Fruit fly (Drosophila melanogaster) whole organism, embryonic: ENCODE measurements around the gene CG7058.

Experiments
- CG10147 ChIP-seq: fragments of 200-800 bp; sonication (Bioruptor generic); optimal IDR thresholded peaks from 2 replicates; lab custom pipeline; 2019; ENCODE audit warnings: missing biosample characterization, mild to moderate bottlenecking, missing genetic modification characterization, moderate library complexity
- CG10209 ChIP-seq: fragments of 200-800 bp; sonication (Bioruptor generic); optimal IDR thresholded peaks from 3 replicates; lab custom pipeline; 2017; ENCODE audit warnings: missing biosample characterization, mild to moderate bottlenecking, missing genetic modification characterization, missing genetic modification reagents
- CG10321 ChIP-seq: fragments of 200-800 bp; sonication (Bioruptor generic); IDR thresholded peaks from 2 replicates; pipeline ENCODE4 v1.3.6; 2022; ENCODE audit warnings: missing biosample characterization, missing genetic modification characterization
- CG10543 ChIP-seq: fragments of 200-800 bp; sonication (Bioruptor generic); optimal IDR thresholded peaks from 3 replicates; lab custom pipeline; 2017; ENCODE audit warnings: missing biosample characterization, mild to moderate bottlenecking, missing genetic modification characterization, moderate library complexity
- CG12659 ChIP-seq: fragments of 200-800 bp; sonication (Bioruptor generic); optimal IDR thresholded peaks from 3 replicates; lab custom pipeline; 2017; ENCODE audit warnings: mild to moderate bottlenecking, missing biosample characterization, missing genetic modification reagents, missing genetic modification characterization
- CG12769 ChIP-seq: fragments of 200-800 bp; sonication (Bioruptor generic); optimal IDR thresholded peaks from 2 replicates; lab custom pipeline; 2019; ENCODE audit warnings: missing biosample characterization, mild to moderate bottlenecking, missing genetic modification characterization, moderate library complexity
- CG13296 ChIP-seq: fragments of 200-800 bp; sonication (Bioruptor generic); optimal IDR thresholded peaks from 3 replicates; lab custom pipeline; 2018; ENCODE audit warnings: missing biosample characterization, mild to moderate bottlenecking, missing genetic modification characterization
- CG14667 ChIP-seq: fragments of 200-800 bp; sonication (Bioruptor generic); IDR thresholded peaks from 2 replicates; pipeline ENCODE4 v1.3.6; 2022; ENCODE audit warnings: missing biosample characterization, missing genetic modification characterization
- CG15601 ChIP-seq: fragments of 200-800 bp; sonication (Bioruptor generic); optimal IDR thresholded peaks from 3 replicates; lab custom pipeline; 2019; ENCODE audit warnings: missing biosample characterization, mild to moderate bottlenecking, missing genetic modification characterization, moderate library complexity
- CG1647 ChIP-seq: fragments of 200-800 bp; sonication (Bioruptor generic); optimal IDR thresholded peaks from 3 replicates; lab custom pipeline; 2016; ENCODE audit warnings: missing biosample characterization, missing genetic modification characterization
- CG16863 ChIP-seq: fragments of 200-800 bp; sonication (Bioruptor generic); optimal IDR thresholded peaks from 3 replicates; lab custom pipeline; 2016; ENCODE audit warnings: missing biosample characterization, missing genetic modification characterization
- CG17568 ChIP-seq: fragments of 200-800 bp; sonication (Bioruptor generic); optimal IDR thresholded peaks from 2 replicates; lab custom pipeline; 2018; ENCODE audit warnings: missing biosample characterization, mild to moderate bottlenecking, missing genetic modification characterization, moderate library complexity
- CG18764 ChIP-seq: fragments of 200-800 bp; sonication (Bioruptor generic); optimal IDR thresholded peaks from 3 replicates; lab custom pipeline; 2016; ENCODE audit warnings: missing biosample characterization, missing genetic modification characterization
- CG30403 ChIP-seq: fragments of 200-800 bp; sonication (Bioruptor generic); optimal IDR thresholded peaks from 3 replicates; lab custom pipeline; 2016; ENCODE audit warnings: missing biosample characterization, missing genetic modification characterization
- CG31441 ChIP-seq: fragments of 200-800 bp; sonication (Bioruptor generic); IDR thresholded peaks from 2 replicates; pipeline ENCODE4 v1.3.6; 2022; ENCODE audit warnings: missing biosample characterization, missing genetic modification characterization
- CG33213 ChIP-seq: fragments of 200-800 bp; sonication (Bioruptor generic); optimal IDR thresholded peaks from 3 replicates; lab custom pipeline; 2016; ENCODE audit warnings: missing biosample characterization, missing genetic modification characterization
- CG3847 ChIP-seq: fragments of 200-800 bp; sonication (Bioruptor generic); IDR thresholded peaks from 2 replicates; pipeline ENCODE4 v1.3.6; 2022; ENCODE audit warnings: missing biosample characterization, missing genetic modification characterization
- CG4424 ChIP-seq: fragments of 200-800 bp; sonication (Bioruptor generic); optimal IDR thresholded peaks from 3 replicates; lab custom pipeline; 2016; ENCODE audit warnings: missing biosample characterization, missing genetic modification characterization
- CG5953 ChIP-seq: fragments of 200-800 bp; sonication (Bioruptor generic); IDR thresholded peaks from 2 replicates; pipeline ENCODE4 v1.3.6; 2022; ENCODE audit warnings: missing biosample characterization, missing genetic modification characterization
- CG6765 ChIP-seq: fragments of 200-800 bp; sonication (Bioruptor generic); optimal IDR thresholded peaks from 3 replicates; lab custom pipeline; 2017; ENCODE audit warnings: missing biosample characterization, mild to moderate bottlenecking, missing genetic modification characterization
- CG7928 ChIP-seq: fragments of 200-800 bp; sonication (Bioruptor generic); optimal IDR thresholded peaks from 2 replicates; lab custom pipeline; 2017; ENCODE audit warnings: missing biosample characterization, mild to moderate bottlenecking, missing genetic modification characterization
- CG9727 ChIP-seq: fragments of 200-800 bp; sonication (Bioruptor generic); optimal IDR thresholded peaks from 3 replicates; lab custom pipeline; 2017; ENCODE audit warnings: missing biosample characterization, mild to moderate bottlenecking, missing genetic modification characterization
- CG9797 ChIP-seq: fragments of 200-800 bp; sonication (Bioruptor generic); optimal IDR thresholded peaks from 3 replicates; lab custom pipeline; 2018; ENCODE audit warnings: missing biosample characterization, mild to moderate bottlenecking, missing genetic modification characterization
- Doc3 ChIP-seq: fragments of 200-800 bp; sonication (Bioruptor generic); IDR thresholded peaks from 3 replicates; pipeline ENCODE4 v1.3.6; 2022; ENCODE audit warnings: missing biosample characterization, missing genetic modification characterization; ENCODE audit not compliant: partially characterized antibody
- Dref ChIP-seq: fragments of 200-800 bp; sonication (Bioruptor generic); IDR thresholded peaks from 2 replicates; pipeline ENCODE4 v1.3.6; 2022; ENCODE audit warnings: missing biosample characterization, missing genetic modification characterization
- E2f2 ChIP-seq: fragments of 200-800 bp; sonication (Bioruptor generic); IDR thresholded peaks from 2 replicates; pipeline ENCODE4 v1.3.6; 2022; ENCODE audit warnings: missing biosample characterization, missing genetic modification characterization
- Ets65A ChIP-seq: fragments of 200-800 bp; sonication (Bioruptor generic); peaks from one replicate; lab custom pipeline; 2016; ENCODE audit warnings: missing biosample characterization, missing genetic modification characterization
- HLH4C ChIP-seq: fragments of 200-800 bp; sonication (Bioruptor generic); IDR thresholded peaks from 3 replicates; pipeline ENCODE4 v1.3.6; 2022; ENCODE audit warnings: missing biosample characterization, missing genetic modification characterization; ENCODE audit not compliant: partially characterized antibody
- Hr39 ChIP-seq: fragments of >200 bp; optimal IDR thresholded peaks from 2 replicates; lab custom pipeline; 2017
- Jarid2 ChIP-seq: fragments of 200-800 bp; sonication (Bioruptor generic); optimal IDR thresholded peaks from 3 replicates; lab custom pipeline; 2017; ENCODE audit warnings: mild to moderate bottlenecking, missing biosample characterization, missing genetic modification reagents, missing genetic modification characterization
- MBD-R2 ChIP-seq: fragments of 200-800 bp; sonication (Bioruptor generic); IDR thresholded peaks from 2 replicates; pipeline ENCODE4 v1.3.6; 2022; ENCODE audit warnings: missing biosample characterization, missing genetic modification characterization
- NC2α ChIP-seq: fragments of 200-800 bp; sonication (Bioruptor generic); optimal IDR thresholded peaks from 2 replicates; lab custom pipeline; 2016; ENCODE audit warnings: missing biosample characterization, missing genetic modification characterization
- Nf-YA ChIP-seq: fragments of 200-800 bp; sonication (Bioruptor generic); IDR thresholded peaks from 2 replicates; pipeline ENCODE4 v1.3.6; 2022; ENCODE audit warnings: missing biosample characterization, missing genetic modification characterization
- Nf-YB ChIP-seq: fragments of 200-800 bp; sonication (Bioruptor generic); optimal IDR thresholded peaks from 3 replicates; lab custom pipeline; 2019; ENCODE audit warnings: missing biosample characterization, mild to moderate bottlenecking, missing genetic modification characterization, moderate library complexity
- Pdp1 ChIP-seq, 2 experiments: fragments of 200-800 bp; sonication (Bioruptor generic); optimal IDR thresholded peaks; 3 replicates each; lab custom pipeline; 2016; ENCODE audit warnings: missing biosample characterization in 2 of 2, missing genetic modification characterization in 2 of 2, mild to moderate bottlenecking in 1 of 2, moderate library complexity in 1 of 2
- Scr ChIP-seq: fragments of 200-800 bp; sonication (Bioruptor generic); IDR thresholded peaks from 2 replicates; pipeline ENCODE4 v1.3.6; 2022; ENCODE audit warnings: missing biosample characterization, missing genetic modification characterization; ENCODE audit not compliant: partially characterized antibody
- aop ChIP-seq: fragments of 200-800 bp; sonication (Bioruptor generic); IDR thresholded peaks from 2 replicates; pipeline ENCODE4 v1.3.6; 2022; ENCODE audit warnings: missing biosample characterization, missing genetic modification characterization
- chif ChIP-seq, 2 experiments: fragments of 200-800 bp; sonication (Bioruptor generic); optimal IDR thresholded peaks; 3 replicates each; lab custom pipeline; 2016; ENCODE audit warnings: missing biosample characterization in 2 of 2, missing genetic modification characterization in 2 of 2
- eyg ChIP-seq: fragments of 200-800 bp; sonication (Bioruptor generic); optimal IDR thresholded peaks from 3 replicates; lab custom pipeline; 2016; ENCODE audit warnings: missing biosample characterization, missing genetic modification characterization
- fd96Cb ChIP-seq: fragments of 200-800 bp; sonication (Bioruptor generic); optimal IDR thresholded peaks from 2 replicates; lab custom pipeline; 2018; ENCODE audit warnings: missing biosample characterization, mild to moderate bottlenecking, missing genetic modification characterization, moderate library complexity
- gcm2 ChIP-seq: fragments of 200-800 bp; sonication (Bioruptor generic); optimal IDR thresholded peaks from 2 replicates; lab custom pipeline; 2016; ENCODE audit warnings: missing biosample characterization, missing genetic modification characterization
- gro ChIP-seq: fragments of 200-800 bp; sonication (Bioruptor generic); optimal IDR thresholded peaks from 2 replicates; lab custom pipeline; 2016; ENCODE audit warnings: missing biosample characterization, missing genetic modification characterization
- hbn ChIP-seq: fragments of 200-800 bp; sonication (Bioruptor generic); IDR thresholded peaks from 2 replicates; pipeline ENCODE4 v1.3.6; 2022; ENCODE audit warnings: missing biosample characterization, missing genetic modification characterization; ENCODE audit not compliant: partially characterized antibody
- nmo ChIP-seq: fragments of 200-800 bp; sonication (Bioruptor generic); optimal IDR thresholded peaks from 2 replicates; lab custom pipeline; 2018; ENCODE audit warnings: missing biosample characterization, mild to moderate bottlenecking, missing genetic modification characterization, moderate library complexity
- nom ChIP-seq: fragments of 200-800 bp; sonication (Bioruptor generic); optimal IDR thresholded peaks from 2 replicates; lab custom pipeline; 2017; ENCODE audit warnings: missing biosample characterization, missing genetic modification characterization, mild to moderate bottlenecking, moderate library complexity, missing genetic modification reagents
- repo ChIP-seq: fragments of 200-800 bp; sonication (Bioruptor generic); optimal IDR thresholded peaks from 2 replicates; lab custom pipeline; 2016; ENCODE audit warnings: missing biosample characterization, missing genetic modification characterization
- sc ChIP-seq, 3 experiments: fragments of >200 bp in 2 of 3; fragments of 200-800 bp in 1 of 3; sonication (Bioruptor generic) in 1 of 3; optimal IDR thresholded peaks; 2 replicates in 2 of 3; 3 replicates in 1 of 3; lab custom pipeline; 2017; ENCODE audit warnings: mild to moderate bottlenecking in 1 of 3, missing biosample characterization in 1 of 3, missing genetic modification characterization in 1 of 3, missing genetic modification reagents in 1 of 3
- vnd ChIP-seq: fragments of 200-800 bp; sonication (Bioruptor generic); IDR thresholded peaks from 3 replicates; pipeline ENCODE4 v1.3.6; 2022; ENCODE audit warnings: missing biosample characterization, missing genetic modification characterization; ENCODE audit not compliant: partially characterized antibody
- zen2 ChIP-seq: fragments of 200-800 bp; sonication (Bioruptor generic); IDR thresholded peaks from 3 replicates; pipeline ENCODE4 v1.3.6; 2022; ENCODE audit warnings: missing biosample characterization, missing genetic modification characterization; ENCODE audit not compliant: partially characterized antibody

Gene CG7058

DNA sequence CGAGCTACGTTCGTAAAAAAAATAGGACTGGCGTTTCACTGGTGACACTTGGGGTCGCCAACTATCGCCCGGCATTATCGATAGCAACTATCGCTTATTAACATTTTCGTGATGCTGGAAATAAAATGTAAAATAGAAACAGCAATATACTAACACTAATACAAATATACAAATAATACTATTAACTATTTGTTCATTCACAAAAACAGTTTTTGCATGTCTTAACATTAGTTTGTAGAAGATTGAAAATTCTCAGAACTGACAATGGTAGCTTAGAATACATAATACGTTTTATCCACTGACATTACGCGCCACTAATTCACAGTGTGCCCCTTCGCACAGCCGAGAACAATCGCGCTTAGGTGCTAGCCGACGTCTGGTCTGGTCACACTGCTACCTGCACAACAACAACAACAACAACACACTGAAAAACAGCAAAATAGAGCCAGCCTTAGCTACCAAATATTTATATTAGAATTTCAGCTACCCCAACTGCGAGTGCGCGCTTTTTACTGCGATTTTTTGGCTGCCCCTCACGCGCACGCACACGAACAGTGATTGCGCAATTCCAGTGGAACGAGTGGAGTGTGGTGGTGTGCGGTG lies 18.2 kb upstream of the CG7058 start, which contains the start of the genes CG6961 and S6KL (continued):
- TF ChIP-seq CG5953 (GFP tag; lab: Robert Waterston, UW) (no peak), gro (GFP tag; lab: Kevin White, UChicago) (no peak), MBD-R2 (GFP tag; lab: Robert Waterston, UW) (peak; percentile 43), Nf-YB (no peak), gcm2 (GFP tag; lab: Kevin White, UChicago) (no peak), CG30403 (GFP tag; lab: Kevin White, UChicago) (no peak), chif (GFP tag; optimal IDR thresholded peaks at IDR 0.05; lab: Kevin White, UChicago) (no peak), Pdp1 (GFP tag; optimal IDR thresholded peaks at IDR 0.05; lab: Kevin White, UChicago) (peak in 1 of 2 experiments; percentile 97), sc (optimal IDR thresholded peaks at IDR 0.05; lab: Kevin White, UChicago) (no peak), sc (GFP tag; optimal IDR thresholded peaks at IDR 0.05; lab: Kevin White, UChicago) (no peak), CG15601 (no peak), CG12659 (GFP tag; lab: Kevin White, UChicago) (peak; percentile 50), CG12769 (no peak), Ets65A (GFP tag; lab: Kevin White, UChicago) (peak; percentile 86), CG31441 (GFP tag; lab: Robert Waterston, UW) (0 out of 2 replicates have a peak, but pooled peaks have one; percentile 11), Dref (GFP tag; lab: Robert Waterston, UW) (peak; percentile 57), aop (GFP tag; lab: Robert Waterston, UW) (no peak), repo (GFP tag; lab: Kevin White, UChicago) (no peak), NC2α (GFP tag; lab: Kevin White, UChicago) (no peak), zen2 (GFP tag; lab: Robert Waterston, UW) (no peak; the same call in 2 of the 3 replicates), nom (no peak), CG17568 (no peak), CG13296 (GFP tag; lab: Kevin White, UChicago) (no peak), CG3847 (GFP tag; lab: Robert Waterston, UW) (peak; percentile 43), CG14667 (GFP tag; lab: Robert Waterston, UW) (no peak), CG33213 (peak; percentile 15), CG18764 (no peak), Jarid2 (no peak), E2f2 (GFP tag; lab: Robert Waterston, UW) (peak; percentile 45; the same call in 1 of the 2 replicates), Nf-YA (GFP tag; lab: Robert Waterston, UW) (no peak), CG1647 (GFP tag; lab: Kevin White, UChicago) (no peak), CG7928 (GFP tag; lab: Kevin White, UChicago) (no peak), hbn (peak; percentile 68), CG10321 (no peak), Doc3 (GFP tag; lab: Robert Waterston, UW) (peak; percentile 71), HLH4C (GFP tag; lab: Robert Waterston, UW) (peak; percentile 65; the same call in 2 of the 3 replicates), CG4424 (GFP tag; lab: Kevin White, UChicago) (no peak), vnd (GFP tag; lab: Robert Waterston, UW) (peak; percentile 82), CG10147 (no peak), CG9797 (GFP tag; lab: Kevin White, UChicago) (peak; percentile 77), nmo (GFP tag; lab: Kevin White, UChicago) (peak; percentile 60), Scr (peak; percentile 87), fd96Cb (tag; lab: Kevin White, UChicago) (no peak), Hr39 (lab: Kevin White, UChicago) (no peak), CG6765 (no peak), eyg (GFP tag; lab: Kevin White, UChicago) (no peak), CG10209 (GFP tag; lab: Kevin White, UChicago) (no peak), CG16863 (GFP tag; lab: Kevin White, UChicago) (no peak), CG10543 (GFP tag; lab: Kevin White, UChicago) (peak; percentile 22), CG9727 (peak; percentile 11)
